Fruit fly (Drosophila melanogaster): ENCODE results near the gene fd96Cb.
"Not testable (repeated sequence)": the region's sequence is repeated elsewhere in the genome, so short reads cannot be mapped to it uniquely, and the experiment has no call there.

DNA sequence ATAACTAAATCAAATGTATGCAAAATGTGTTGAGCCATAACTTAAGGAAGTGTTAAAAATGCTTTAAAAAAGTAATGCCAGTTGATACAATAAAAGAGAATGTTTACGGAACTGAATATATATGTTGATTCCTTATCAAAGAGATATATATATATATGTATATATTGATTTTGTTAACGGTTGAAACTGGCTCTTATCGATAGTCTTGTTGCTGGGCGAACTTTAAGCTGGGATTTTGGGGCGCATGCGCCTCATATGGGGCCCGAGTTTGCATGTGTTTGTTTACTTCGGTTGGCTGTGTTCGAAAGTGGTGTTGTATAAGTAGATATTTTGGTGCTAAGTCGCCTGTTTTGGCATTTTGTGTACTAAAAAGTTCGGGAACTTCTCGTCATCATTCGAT, 36.2 kb downstream of the fd96Cb start, which contains the start of gene Bili:
- TF ChIP-seq pan (optimal IDR thresholded peaks at IDR 0.05); Dfd (GFP tag; optimal IDR thresholded peaks at IDR 0.05); Abd-B (GFP tag; optimal IDR thresholded peaks at IDR 0.05); Jra (GFP tag; optimal IDR thresholded peaks at IDR 0.05); OdsH (GFP tag; optimal IDR thresholded peaks at IDR 0.05); CG9705 (GFP tag; optimal IDR thresholded peaks at IDR 0.05); dmrt93B (GFP tag; optimal IDR thresholded peaks at IDR 0.05); dl (GFP tag; optimal IDR thresholded peaks at IDR 0.05; ENCODE audit: insufficient read depth in 1 of 2, partially characterized antibody in 2 of 2); psq (GFP tag; optimal IDR thresholded peaks at IDR 0.05); Vsx2 (GFP tag; optimal IDR thresholded peaks at IDR 0.05; ENCODE audit: partially characterized antibody); jim (GFP tag; optimal IDR thresholded peaks at IDR 0.05): not testable (repeated sequence)
